Worm (Caenorhabditis elegans): ENCODE measurements around the gene F22B3.8.

Gene F22B3.8

ce11 chrIV:11424830-11425229 lies at the start of gene F22B3.8:
F22B3.8 (minus strand) TSS chrIV:11424930.
- TF ChIP-seq pes-1 (GFP tag; IDR thresholded peaks at IDR 0.05) (no peak), hnd-1 (tag; optimal IDR thresholded peaks at IDR 0.05) (no peak), aly-1 (tag; optimal IDR thresholded peaks at IDR 0.05) (no peak), ceh-13 (GFP tag; optimal IDR thresholded peaks at IDR 0.05) (no peak), tbx-11 (GFP tag; IDR thresholded peaks at IDR 0.05) (no peak), sea-1 (GFP tag; conservative IDR thresholded peaks at IDR 0.05) (no peak), hmbx-1 (tag; optimal IDR thresholded peaks at IDR 0.05) (no peak), ama-1 (optimal IDR thresholded peaks at IDR 0.05) (no peak), tbx-37 (GFP tag; conservative IDR thresholded peaks at IDR 0.05) (no peak), hmg-4 (GFP tag; optimal IDR thresholded peaks at IDR 0.05) (no peak), scrt-1 (GFP tag; IDR thresholded peaks at IDR 0.05) (no peak), flt-1 (GFP tag; IDR thresholded peaks at IDR 0.05) (no peak), F13C5.2 (tag; optimal IDR thresholded peaks at IDR 0.05) (no peak), B0310.2 (tag; optimal IDR thresholded peaks at IDR 0.05) (no peak), ets-7 (tag; optimal IDR thresholded peaks at IDR 0.05) (no peak), ceh-36 (tag; optimal IDR thresholded peaks at IDR 0.05) (no peak), tra-4 (tag; optimal IDR thresholded peaks at IDR 0.05) (no peak)

DNA sequence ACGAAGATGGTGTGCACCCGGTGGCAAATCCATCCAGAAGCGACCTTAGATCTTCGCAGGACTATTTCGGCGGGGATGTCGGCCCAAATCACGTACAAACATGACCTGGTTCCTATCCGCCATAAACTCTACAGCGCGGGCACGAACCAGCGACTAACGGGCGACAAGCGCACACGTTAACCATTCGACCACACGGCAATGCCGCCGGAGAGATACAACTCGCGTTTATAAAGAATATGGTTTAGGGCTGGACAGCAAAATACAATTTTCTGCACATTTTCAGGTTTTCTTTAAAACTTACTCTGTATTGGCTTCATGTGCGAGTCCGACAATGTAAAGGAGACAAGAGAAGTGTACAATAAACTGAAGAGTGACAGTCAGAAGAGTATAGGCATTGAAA lies 49.3 kb upstream of the F22B3.8 start:
- TF ChIP-seq ets-7 (tag; optimal IDR thresholded peaks at IDR 0.05) (peak; percentile 86), F13C5.2 (tag; optimal IDR thresholded peaks at IDR 0.05) (peak; percentile 95), ceh-36 (tag; optimal IDR thresholded peaks at IDR 0.05) (peak; percentile 93), tbx-37 (GFP tag; conservative IDR thresholded peaks at IDR 0.05) (peak; percentile 95), aly-1 (tag; optimal IDR thresholded peaks at IDR 0.05) (peak; percentile 95), ceh-13 (GFP tag; optimal IDR thresholded peaks at IDR 0.05) (peak; percentile 84), tra-4 (tag; optimal IDR thresholded peaks at IDR 0.05) (peak; percentile 62), tbx-11 (GFP tag; IDR thresholded peaks at IDR 0.05) (peak; percentile 97), sea-1 (GFP tag; conservative IDR thresholded peaks at IDR 0.05) (peak; percentile 96), pes-1 (GFP tag; IDR thresholded peaks at IDR 0.05) (peak; percentile 95), B0310.2 (tag; optimal IDR thresholded peaks at IDR 0.05) (peak; percentile 92), hnd-1 (tag; optimal IDR thresholded peaks at IDR 0.05) (peak; percentile 87), scrt-1 (GFP tag; IDR thresholded peaks at IDR 0.05) (peak; percentile 94), hmg-4 (GFP tag; optimal IDR thresholded peaks at IDR 0.05) (peak; percentile 97), hmbx-1 (tag; optimal IDR thresholded peaks at IDR 0.05) (peak; percentile 92), ama-1 (optimal IDR thresholded peaks at IDR 0.05) (peak; percentile 65), flt-1 (GFP tag; IDR thresholded peaks at IDR 0.05) (peak; percentile 91)

DNA sequence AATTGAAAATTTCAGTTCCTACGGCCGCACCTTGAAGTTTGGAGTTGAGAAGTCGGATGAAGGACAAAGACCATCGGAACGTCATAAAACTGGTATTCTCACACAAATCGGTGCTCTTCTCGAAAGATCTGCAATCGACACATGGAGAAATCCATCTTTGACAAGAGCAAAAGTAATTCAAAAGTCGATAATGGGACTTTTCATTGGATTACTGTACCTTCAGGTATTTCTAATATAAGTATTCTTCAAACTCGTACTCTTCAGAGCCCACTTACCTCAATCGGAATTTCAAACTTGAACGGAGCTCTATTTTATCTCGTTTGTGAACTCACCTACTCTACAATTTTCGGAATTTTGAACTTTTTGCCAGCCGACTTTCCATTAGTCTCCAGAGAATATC lies 47.3 kb upstream of the F22B3.8 start:
- TF ChIP-seq hmbx-1 (tag; optimal IDR thresholded peaks at IDR 0.05) (no peak), aly-1 (tag; optimal IDR thresholded peaks at IDR 0.05) (no peak), ceh-13 (GFP tag; optimal IDR thresholded peaks at IDR 0.05) (no peak), ama-1 (optimal IDR thresholded peaks at IDR 0.05) (no peak), hnd-1 (tag; optimal IDR thresholded peaks at IDR 0.05) (no peak), B0310.2 (tag; optimal IDR thresholded peaks at IDR 0.05) (no peak), sea-1 (GFP tag; conservative IDR thresholded peaks at IDR 0.05) (no peak), ets-7 (tag; optimal IDR thresholded peaks at IDR 0.05) (no peak), pes-1 (GFP tag; IDR thresholded peaks at IDR 0.05) (no peak), F13C5.2 (tag; optimal IDR thresholded peaks at IDR 0.05) (no peak), tbx-37 (GFP tag; conservative IDR thresholded peaks at IDR 0.05) (no peak), tbx-11 (GFP tag; IDR thresholded peaks at IDR 0.05) (no peak), ceh-36 (tag; optimal IDR thresholded peaks at IDR 0.05) (no peak), hmg-4 (GFP tag; optimal IDR thresholded peaks at IDR 0.05) (no peak), scrt-1 (GFP tag; IDR thresholded peaks at IDR 0.05) (no peak), flt-1 (GFP tag; IDR thresholded peaks at IDR 0.05) (no peak), tra-4 (tag; optimal IDR thresholded peaks at IDR 0.05) (no peak)

DNA sequence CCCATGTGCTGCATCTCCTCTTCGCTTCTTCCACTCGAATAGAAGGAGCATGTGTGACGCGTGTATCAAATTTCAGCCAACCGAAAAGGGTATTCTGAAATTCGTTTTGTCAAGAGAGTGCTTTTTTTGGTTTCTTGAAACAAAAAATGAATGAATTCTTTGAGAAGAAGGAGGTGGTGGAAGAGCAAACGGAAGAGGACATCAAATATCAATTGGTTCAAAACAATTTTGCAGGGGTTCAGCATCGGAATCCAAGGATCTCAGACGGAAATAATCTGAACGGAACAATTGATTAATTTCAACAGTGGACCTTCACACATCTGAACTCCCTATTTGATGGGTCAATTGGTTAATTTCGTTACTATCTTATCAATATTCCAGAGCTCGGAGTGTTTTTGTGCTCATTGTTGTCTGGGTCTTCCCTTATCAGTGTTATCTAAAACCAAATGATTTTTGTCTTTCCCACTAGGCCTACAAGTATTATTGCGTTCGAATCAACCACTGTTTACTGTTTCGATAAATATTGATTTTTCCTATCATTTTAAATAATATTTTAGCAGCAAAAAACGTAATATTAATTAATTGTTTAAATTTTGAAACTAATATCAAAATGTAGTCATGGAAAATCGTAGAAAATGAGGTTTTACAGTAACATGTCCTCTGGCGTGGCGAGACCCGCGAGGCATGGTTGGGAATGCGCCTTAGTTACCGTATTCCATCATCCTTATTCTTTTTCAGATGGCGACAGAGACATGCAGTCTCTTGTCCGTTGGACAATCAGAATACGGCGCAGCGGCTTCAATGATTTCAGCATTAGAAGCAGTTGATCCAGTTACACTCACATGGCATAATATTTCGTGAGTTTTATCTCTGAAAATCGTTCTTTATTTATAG lies 45.2 kb upstream of the F22B3.8 start, which contains the start of the genes C10C6.13 and wht-2:
TSS of gene C10C6.13 (minus strand) at position 51 of the 894 bp plus-strand sequence.
TSS of gene wht-2 (plus strand) at position 739 of the 894 bp plus-strand sequence.
- TF ChIP-seq F13C5.2 (tag; optimal IDR thresholded peaks at IDR 0.05) (no peak), aly-1 (tag; optimal IDR thresholded peaks at IDR 0.05) (no peak), pes-1 (GFP tag; IDR thresholded peaks at IDR 0.05) (no peak)

- TF ChIP-seq ceh-13 (GFP tag; optimal IDR thresholded peaks at IDR 0.05) (no peak), tra-4 (tag; optimal IDR thresholded peaks at IDR 0.05) (no peak), aly-1 (tag; optimal IDR thresholded peaks at IDR 0.05) (no peak), ceh-36 (tag; optimal IDR thresholded peaks at IDR 0.05) (no peak), F13C5.2 (tag; optimal IDR thresholded peaks at IDR 0.05) (no peak), hnd-1 (tag; optimal IDR thresholded peaks at IDR 0.05) (no peak), flt-1 (GFP tag; IDR thresholded peaks at IDR 0.05) (no peak), hmbx-1 (tag; optimal IDR thresholded peaks at IDR 0.05) (no peak)
Observed at ce11 chrIV:11467413-11467812, 42.7 kb upstream of the F22B3.8 start, which contains the start of gene C10C6.7. C10C6.7 (minus strand) TSS chrIV:11467513.

- TF ChIP-seq hmg-4 (GFP tag; optimal IDR thresholded peaks at IDR 0.05), result no peak
- no peak for TF ChIP-seq ceh-36 (tag; optimal IDR thresholded peaks at IDR 0.05)
- no peak for TF ChIP-seq hnd-1 (tag; optimal IDR thresholded peaks at IDR 0.05)
- no peak for TF ChIP-seq sea-1 (GFP tag; conservative IDR thresholded peaks at IDR 0.05)
- TF ChIP-seq aly-1 (tag; optimal IDR thresholded peaks at IDR 0.05), result no peak
- no peak for TF ChIP-seq F13C5.2 (tag; optimal IDR thresholded peaks at IDR 0.05)
- TF ChIP-seq B0310.2 (tag; optimal IDR thresholded peaks at IDR 0.05), result no peak
- TF ChIP-seq tbx-37 (GFP tag; conservative IDR thresholded peaks at IDR 0.05), result no peak
- TF ChIP-seq ceh-13 (GFP tag; optimal IDR thresholded peaks at IDR 0.05), result no peak
- TF ChIP-seq scrt-1 (GFP tag; IDR thresholded peaks at IDR 0.05), result no peak
- no peak for TF ChIP-seq ama-1 (optimal IDR thresholded peaks at IDR 0.05)
- no peak for TF ChIP-seq tbx-11 (GFP tag; IDR thresholded peaks at IDR 0.05)
- no peak for TF ChIP-seq hmbx-1 (tag; optimal IDR thresholded peaks at IDR 0.05)
- no peak for TF ChIP-seq ets-7 (tag; optimal IDR thresholded peaks at IDR 0.05)
- TF ChIP-seq pes-1 (GFP tag; IDR thresholded peaks at IDR 0.05), result no peak
Observed at ce11 chrIV:11465125-11465524, 40.4 kb upstream of the F22B3.8 start, which contains the start of gene C10C6.3. C10C6.3 (minus strand) TSS chrIV:11465225.

Measured in whole organism, early embryonic.